Fruit fly (Drosophila melanogaster) whole organism, embryonic: Measurements from ENCODE around the gene CG3165.

Experiments
- Atf-2 ChIP-seq: fragments of 200-800 bp; sonication (Bioruptor generic); optimal IDR thresholded peaks from 2 replicates; lab custom pipeline; 2016; ENCODE audit warnings: missing biosample characterization, missing genetic modification characterization
- CG10959 ChIP-seq: fragments of 200-800 bp; sonication (Bioruptor generic); IDR thresholded peaks from 2 replicates; pipeline ENCODE4 v1.3.6; 2022; ENCODE audit warnings: missing biosample characterization, missing genetic modification characterization
- CG10979 ChIP-seq: fragments of 200-800 bp; sonication (Bioruptor generic); optimal IDR thresholded peaks from 2 replicates; lab custom pipeline; 2018; ENCODE audit warnings: missing biosample characterization, mild to moderate bottlenecking, missing genetic modification characterization, moderate library complexity
- CG11504 ChIP-seq: fragments of 200-800 bp; sonication (Bioruptor generic); optimal IDR thresholded peaks from 3 replicates; lab custom pipeline; 2019; ENCODE audit warnings: missing biosample characterization, mild to moderate bottlenecking, missing genetic modification characterization, moderate library complexity
- CG11723 ChIP-seq: fragments of 200-800 bp; sonication (Bioruptor generic); optimal IDR thresholded peaks from 2 replicates; lab custom pipeline; 2017; ENCODE audit warnings: missing biosample characterization, mild to moderate bottlenecking, missing genetic modification characterization
- CG12659 ChIP-seq: fragments of 200-800 bp; sonication (Bioruptor generic); optimal IDR thresholded peaks from 3 replicates; lab custom pipeline; 2017; ENCODE audit warnings: mild to moderate bottlenecking, missing biosample characterization, missing genetic modification reagents, missing genetic modification characterization
- CG12769 ChIP-seq: fragments of 200-800 bp; sonication (Bioruptor generic); optimal IDR thresholded peaks from 2 replicates; lab custom pipeline; 2019; ENCODE audit warnings: missing biosample characterization, mild to moderate bottlenecking, missing genetic modification characterization, moderate library complexity
- CG14860 ChIP-seq: fragments of 200-800 bp; sonication (Bioruptor generic); IDR thresholded peaks from 3 replicates; pipeline ENCODE4 v1.3.6; 2022; ENCODE audit warnings: missing biosample characterization, missing genetic modification characterization; ENCODE audit not compliant: partially characterized antibody
- CG16813 ChIP-seq: fragments of 200-800 bp; sonication (Bioruptor generic); IDR thresholded peaks from 3 replicates; pipeline ENCODE4 v1.3.6; 2022; ENCODE audit warnings: missing biosample characterization, missing genetic modification characterization; ENCODE audit not compliant: partially characterized antibody
- CG17385 ChIP-seq: fragments of 200-800 bp; sonication (Bioruptor generic); optimal IDR thresholded peaks from 3 replicates; lab custom pipeline; 2018; ENCODE audit warnings: missing biosample characterization, mild to moderate bottlenecking, missing genetic modification characterization
- CG18599 ChIP-seq: fragments of 200-800 bp; sonication (Bioruptor generic); optimal IDR thresholded peaks from 3 replicates; lab custom pipeline; 2017; ENCODE audit warnings: missing biosample characterization, missing genetic modification characterization, mild to moderate bottlenecking, moderate library complexity, missing genetic modification reagents
- CG3065 ChIP-seq: fragments of 200-800 bp; sonication (Bioruptor generic); optimal IDR thresholded peaks from 2 replicates; lab custom pipeline; 2016; ENCODE audit warnings: missing biosample characterization, missing genetic modification characterization
- CG4282 ChIP-seq: fragments of 200-800 bp; sonication (Bioruptor generic); optimal IDR thresholded peaks from 2 replicates; lab custom pipeline; 2016; ENCODE audit warnings: missing biosample characterization, missing genetic modification characterization
- CG4730 ChIP-seq: fragments of 200-800 bp; sonication (Bioruptor generic); IDR thresholded peaks from 2 replicates; pipeline ENCODE4 v1.3.6; 2022; ENCODE audit warnings: missing biosample characterization, missing genetic modification characterization
- CG8290 ChIP-seq, 3 experiments: fragments of 200-800 bp; sonication (Bioruptor generic); optimal IDR thresholded peaks; 2 replicates each; lab custom pipeline; 2016 to 2019; ENCODE audit warnings: missing biosample characterization in 3 of 3, missing genetic modification characterization in 3 of 3, mild to moderate bottlenecking in 2 of 3, moderate library complexity in 1 of 3
- Dip2 ChIP-seq: fragments of 200-800 bp; sonication (Bioruptor generic); IDR thresholded peaks from 2 replicates; pipeline ENCODE4 v1.3.6; 2022; ENCODE audit warnings: missing biosample characterization, missing genetic modification characterization
- Elba2 ChIP-seq: fragments of 200-800 bp; sonication (Bioruptor generic); optimal IDR thresholded peaks from 3 replicates; lab custom pipeline; 2016; ENCODE audit warnings: missing biosample characterization, missing genetic modification characterization
- Ets97D ChIP-seq: fragments of 200-800 bp; sonication (Bioruptor generic); optimal IDR thresholded peaks from 3 replicates; lab custom pipeline; 2016; ENCODE audit warnings: missing biosample characterization, missing genetic modification characterization
- Kr ChIP-seq: fragments of 200-800 bp; sonication (Bioruptor generic); optimal IDR thresholded peaks from 2 replicates; lab custom pipeline; 2017; ENCODE audit warnings: missing biosample characterization, mild to moderate bottlenecking, missing genetic modification characterization
- Lhr ChIP-seq: fragments of 200-800 bp; sonication (Bioruptor generic); optimal IDR thresholded peaks from 3 replicates; lab custom pipeline; 2017; ENCODE audit warnings: mild to moderate bottlenecking, missing biosample characterization, missing genetic modification reagents, missing genetic modification characterization
- MESR4 ChIP-seq: fragments of 200-800 bp; sonication (Bioruptor generic); optimal IDR thresholded peaks from 2 replicates; lab custom pipeline; 2018; ENCODE audit warnings: missing biosample characterization, mild to moderate bottlenecking, missing genetic modification characterization, moderate library complexity
- Med ChIP-seq: fragments of 200-800 bp; sonication (Bioruptor generic); peaks from one replicate; lab custom pipeline; 2016; ENCODE audit warnings: missing biosample characterization, missing genetic modification characterization, mild to moderate bottlenecking, inconsistent platforms, moderate library complexity
- NFAT ChIP-seq: fragments of 200-800 bp; sonication (Bioruptor generic); IDR thresholded peaks from 2 replicates; pipeline ENCODE4 v1.3.6; 2022; ENCODE audit warnings: missing biosample characterization, missing genetic modification characterization
- NfI ChIP-seq: fragments of 200-800 bp; sonication (Bioruptor generic); optimal IDR thresholded peaks from 3 replicates; lab custom pipeline; 2018; ENCODE audit warnings: missing biosample characterization, mild to moderate bottlenecking, missing genetic modification characterization, moderate library complexity
- Oaz ChIP-seq: fragments of 200-800 bp; sonication (Bioruptor generic); IDR thresholded peaks from 2 replicates; pipeline ENCODE4 v1.3.6; 2022; ENCODE audit warnings: missing biosample characterization, missing genetic modification characterization
- Opbp ChIP-seq: fragments of 200-800 bp; sonication (Bioruptor generic); IDR thresholded peaks from 3 replicates; pipeline ENCODE4 v1.3.6; 2022; ENCODE audit warnings: missing biosample characterization, missing genetic modification characterization; ENCODE audit not compliant: partially characterized antibody
- Scr ChIP-seq: fragments of 200-800 bp; sonication (Bioruptor generic); IDR thresholded peaks from 2 replicates; pipeline ENCODE4 v1.3.6; 2022; ENCODE audit warnings: missing biosample characterization, missing genetic modification characterization; ENCODE audit not compliant: partially characterized antibody
- aop ChIP-seq: fragments of 200-800 bp; sonication (Bioruptor generic); IDR thresholded peaks from 2 replicates; pipeline ENCODE4 v1.3.6; 2022; ENCODE audit warnings: missing biosample characterization, missing genetic modification characterization
- bcd ChIP-seq: fragments of 200-800 bp; sonication (Bioruptor generic); optimal IDR thresholded peaks from 2 replicates; lab custom pipeline; 2017; ENCODE audit warnings: missing biosample characterization, mild to moderate bottlenecking, missing genetic modification characterization
- cas ChIP-seq: fragments of 200-800 bp; sonication (Bioruptor generic); IDR thresholded peaks from 2 replicates; pipeline ENCODE4 v1.3.6; 2022; ENCODE audit warnings: missing biosample characterization, missing genetic modification characterization
- chm ChIP-seq: fragments of 200-800 bp; sonication (Bioruptor generic); IDR thresholded peaks from 2 replicates; pipeline ENCODE4 v1.3.6; 2022; ENCODE audit warnings: missing biosample characterization, missing genetic modification characterization
- crol ChIP-seq: fragments of 200-800 bp; sonication (Bioruptor generic); IDR thresholded peaks from 2 replicates; pipeline ENCODE4 v1.3.6; 2022; ENCODE audit warnings: missing biosample characterization, missing genetic modification characterization
- ewg ChIP-seq: fragments of 200-800 bp; sonication (Bioruptor generic); optimal IDR thresholded peaks from 3 replicates; lab custom pipeline; 2017; ENCODE audit warnings: mild to moderate bottlenecking, missing biosample characterization, missing genetic modification reagents, missing genetic modification characterization
- fd96Cb ChIP-seq: fragments of 200-800 bp; sonication (Bioruptor generic); optimal IDR thresholded peaks from 2 replicates; lab custom pipeline; 2018; ENCODE audit warnings: missing biosample characterization, mild to moderate bottlenecking, missing genetic modification characterization, moderate library complexity
- gt ChIP-seq: fragments of 200-800 bp; sonication (Bioruptor generic); IDR thresholded peaks from 2 replicates; pipeline ENCODE4 v1.3.6; 2022; ENCODE audit warnings: missing biosample characterization, missing genetic modification characterization
- lola ChIP-seq, 3 experiments: fragments of >200 bp in 2 of 3; fragments of 200-800 bp in 1 of 3; sonication (Bioruptor generic) in 1 of 3; optimal IDR thresholded peaks; 2 replicates each; lab custom pipeline; 2017 to 2019; ENCODE audit warnings: missing biosample characterization in 3 of 3, missing genetic modification characterization in 3 of 3, mild to moderate bottlenecking in 1 of 3, moderate library complexity in 1 of 3
- mirr ChIP-seq: fragments of 200-800 bp; sonication (Bioruptor generic); optimal IDR thresholded peaks from 3 replicates; lab custom pipeline; 2018; ENCODE audit warnings: missing biosample characterization, mild to moderate bottlenecking, missing genetic modification characterization
- mld ChIP-seq: fragments of 200-800 bp; sonication (Bioruptor generic); IDR thresholded peaks from 3 replicates; pipeline ENCODE4 v1.3.6; 2022; ENCODE audit warnings: missing biosample characterization, missing genetic modification characterization; ENCODE audit not compliant: partially characterized antibody
- nerfin-1 ChIP-seq: fragments of 200-800 bp; sonication (Bioruptor generic); optimal IDR thresholded peaks from 3 replicates; lab custom pipeline; 2019; ENCODE audit warnings: missing biosample characterization, mild to moderate bottlenecking, missing genetic modification characterization, moderate library complexity
- nmo ChIP-seq: fragments of 200-800 bp; sonication (Bioruptor generic); optimal IDR thresholded peaks from 2 replicates; lab custom pipeline; 2018; ENCODE audit warnings: missing biosample characterization, mild to moderate bottlenecking, missing genetic modification characterization, moderate library complexity
- oc ChIP-seq: fragments of 200-800 bp; sonication (Bioruptor generic); optimal IDR thresholded peaks from 2 replicates; lab custom pipeline; 2018; ENCODE audit warnings: missing biosample characterization, mild to moderate bottlenecking, missing genetic modification characterization, moderate library complexity
- p53 ChIP-seq: fragments of 200-800 bp; sonication (Bioruptor generic); optimal IDR thresholded peaks from 2 replicates; lab custom pipeline; 2016; ENCODE audit warnings: missing biosample characterization, missing genetic modification characterization
- prd ChIP-seq, 3 experiments: fragments of >200 bp in 2 of 3; fragments of 200-800 bp in 1 of 3; sonication (Bioruptor generic) in 1 of 3; optimal IDR thresholded peaks in 2 of 3; IDR thresholded peaks in 1 of 3; 2 replicates in 2 of 3; 3 replicates in 1 of 3; pipeline versions ENCODE4 v1.3.6 to Lab custom; 2017 to 2022; ENCODE audit warnings: missing biosample characterization in 1 of 3, missing genetic modification characterization in 1 of 3
- pros ChIP-seq: fragments of 200-800 bp; sonication (Bioruptor generic); optimal IDR thresholded peaks from 3 replicates; lab custom pipeline; 2019; ENCODE audit warnings: missing biosample characterization, mild to moderate bottlenecking, missing genetic modification characterization, moderate library complexity
- ro ChIP-seq: fragments of 200-800 bp; sonication (Bioruptor generic); IDR thresholded peaks from 2 replicates; pipeline ENCODE4 v1.3.6; 2022; ENCODE audit warnings: missing biosample characterization, missing genetic modification characterization
- scrt ChIP-seq: fragments of 200-800 bp; sonication (Bioruptor generic); optimal IDR thresholded peaks from 2 replicates; lab custom pipeline; 2018; ENCODE audit warnings: missing biosample characterization, mild to moderate bottlenecking, missing genetic modification characterization, moderate library complexity
- seq ChIP-seq: fragments of 200-800 bp; sonication (Bioruptor generic); IDR thresholded peaks from 2 replicates; pipeline ENCODE4 v1.3.6; 2022; ENCODE audit warnings: missing biosample characterization, missing genetic modification characterization
- sob ChIP-seq: fragments of 200-800 bp; sonication (Bioruptor generic); IDR thresholded peaks from 2 replicates; pipeline ENCODE4 v1.3.6; 2022; ENCODE audit warnings: missing biosample characterization, missing genetic modification characterization

The CG3165 gene

DNA sequence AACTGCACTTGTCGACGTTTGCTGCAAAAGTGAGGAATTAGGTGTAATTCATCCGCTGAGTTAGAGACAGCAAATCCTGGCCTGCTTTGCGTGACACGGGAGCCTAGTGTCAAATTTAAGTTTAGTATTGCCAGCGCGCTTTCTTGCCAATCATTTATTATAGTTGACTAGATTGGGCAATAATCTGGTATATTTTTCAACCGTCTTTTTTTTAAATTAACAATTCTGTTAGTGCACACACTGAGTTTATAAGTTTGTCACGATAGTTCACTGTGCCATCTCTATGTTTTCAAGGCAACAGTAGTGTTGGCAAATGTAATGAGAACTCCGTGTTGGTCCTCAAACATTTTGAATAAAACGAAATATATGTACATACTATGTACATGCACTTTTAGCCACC is at the start of gene CG3165, which contains the start of gene CG9641 (continued):
- peak; percentile 76 for TF ChIP-seq CG10959 (GFP tag; lab: Robert Waterston, UW)
- no peak for TF ChIP-seq CG11504 (tag; lab: Kevin White, UChicago)
- peak; percentile 55; the same call in 1 of the 2 replicates for TF ChIP-seq gt
- TF ChIP-seq CG17385 (GFP tag; lab: Kevin White, UChicago), result no peak
- peak; percentile 82 for TF ChIP-seq CG4282 (GFP tag; lab: Kevin White, UChicago)
- peak; percentile 74 for TF ChIP-seq fd96Cb (tag; lab: Kevin White, UChicago)
- TF ChIP-seq aop (GFP tag; lab: Robert Waterston, UW), result no peak
- TF ChIP-seq Ets97D (GFP tag; lab: Kevin White, UChicago), result peak; percentile 86
- peak; percentile 89 for TF ChIP-seq CG18599 (GFP tag; lab: Kevin White, UChicago)
- peak; percentile 66; the same call in 1 of the 2 replicates for TF ChIP-seq Oaz (GFP tag; lab: Robert Waterston, UW)
- TF ChIP-seq seq (GFP tag; lab: Robert Waterston, UW), result peak; percentile 69
- TF ChIP-seq CG16813, result peak; percentile 97
- TF ChIP-seq Elba2 (GFP tag; lab: Kevin White, UChicago), result peak; percentile 55
- TF ChIP-seq Atf-2 (GFP tag; lab: Kevin White, UChicago), result peak; percentile 92
- peak; percentile 87 for TF ChIP-seq NfI
- peak; percentile 76 for TF ChIP-seq CG10979 (tag; lab: Kevin White, UChicago)
- peak; percentile 77 for TF ChIP-seq scrt (GFP tag; lab: Kevin White, UChicago)
- TF ChIP-seq Lhr (GFP tag; lab: Kevin White, UChicago), result no peak
- peak; percentile 89 for TF ChIP-seq CG12659 (GFP tag; lab: Kevin White, UChicago)
- TF ChIP-seq ewg (GFP tag; lab: Kevin White, UChicago), result peak; percentile 61
- peak; percentile 38 for TF ChIP-seq MESR4 (GFP tag; lab: Kevin White, UChicago)
- TF ChIP-seq chm (GFP tag; lab: Robert Waterston, UW), result peak; percentile 70; the same call in 1 of the 2 replicates
- peak; percentile 91 for TF ChIP-seq nmo (GFP tag; lab: Kevin White, UChicago)
- no peak for TF ChIP-seq mirr (GFP tag; lab: Kevin White, UChicago)
- TF ChIP-seq cas (GFP tag; lab: Robert Waterston, UW), result peak; percentile 63
- peak; percentile 69 for TF ChIP-seq CG4730
- peak; percentile 78 for TF ChIP-seq NFAT (GFP tag; lab: Robert Waterston, UW)
- no peak for TF ChIP-seq CG11723 (GFP tag; lab: Kevin White, UChicago)
- TF ChIP-seq Scr (GFP tag; lab: Robert Waterston, UW), result peak; percentile 97
- TF ChIP-seq CG8290 (GFP tag; optimal IDR thresholded peaks at IDR 0.05; lab: Kevin White, UChicago), result peak; percentile 84
- TF ChIP-seq CG8290 (tag; optimal IDR thresholded peaks at IDR 0.05; lab: Kevin White, UChicago), result peak in 1 of 2 experiments; percentile 77
- TF ChIP-seq oc (tag; lab: Kevin White, UChicago), result peak; percentile 75
- TF ChIP-seq nerfin-1 (tag; lab: Kevin White, UChicago), result peak; percentile 83
- TF ChIP-seq sob (GFP tag; lab: Robert Waterston, UW), result peak; percentile 79
- TF ChIP-seq CG14860 (GFP tag; lab: Robert Waterston, UW), result peak; percentile 95
- peak; percentile 90 for TF ChIP-seq Opbp (GFP tag; lab: Robert Waterston, UW)
- TF ChIP-seq prd (optimal IDR thresholded peaks at IDR 0.05; lab: Kevin White, UChicago), result no peak
- TF ChIP-seq prd (GFP tag; IDR thresholded peaks at IDR 0.05; lab: Robert Waterston, UW), result peak; percentile 90
- peak in 1 of 3 experiments; percentile 84 for TF ChIP-seq lola (GFP tag; optimal IDR thresholded peaks at IDR 0.05; lab: Kevin White, UChicago)
- TF ChIP-seq Kr, result no peak
- TF ChIP-seq pros (GFP tag; lab: Kevin White, UChicago), result no peak
- peak; percentile 85; the same call in 2 of the 3 replicates for TF ChIP-seq mld (GFP tag; lab: Robert Waterston, UW)
- TF ChIP-seq ro (GFP tag; lab: Robert Waterston, UW), result no peak
- peak; percentile 68 for TF ChIP-seq CG3065
- no peak for TF ChIP-seq CG12769
- TF ChIP-seq p53 (GFP tag; lab: Kevin White, UChicago), result peak; percentile 72
- TF ChIP-seq bcd (GFP tag; lab: Kevin White, UChicago), result peak; percentile 80
- TF ChIP-seq Dip2, result no peak
- peak; percentile 98 for TF ChIP-seq Med
- TF ChIP-seq crol, result no peak
